Worm (Caenorhabditis elegans): ENCODE measurements around the gene lys-5.

The lys-5 gene

DNA sequence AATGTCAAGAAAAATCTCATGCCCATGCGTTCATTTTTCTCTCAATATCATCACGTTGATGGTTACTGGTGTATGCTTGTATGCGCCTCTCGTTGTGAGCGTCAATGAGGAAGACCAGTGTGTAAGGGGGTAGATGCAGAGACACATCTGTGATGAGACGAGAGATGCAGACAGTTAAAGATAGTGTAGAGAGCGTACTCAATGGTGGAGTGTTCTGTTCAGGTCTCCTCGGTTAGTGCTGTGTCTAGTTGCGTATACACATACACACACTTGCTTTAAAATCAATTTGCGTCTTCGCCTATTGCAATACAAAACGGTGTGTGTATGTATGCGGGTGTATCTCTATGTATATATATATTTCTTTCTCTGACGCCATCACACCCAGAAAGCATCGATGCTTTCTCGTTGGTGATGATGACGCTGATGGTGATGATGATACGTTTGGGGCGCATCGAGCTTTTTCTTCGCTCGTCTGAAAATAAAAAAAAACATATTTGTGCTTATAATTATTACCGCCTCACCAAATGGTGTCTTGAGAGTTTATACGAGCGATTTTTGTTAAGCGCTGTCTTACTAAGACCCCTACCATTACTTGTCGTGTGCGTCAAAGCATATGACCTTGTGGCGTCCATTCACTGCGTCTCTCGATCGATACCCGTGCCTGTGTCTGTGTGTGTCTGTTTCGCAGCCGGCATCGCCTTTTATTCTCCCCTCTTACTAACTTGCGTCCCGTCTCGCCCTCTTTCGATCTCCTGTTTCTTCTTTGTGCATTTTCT, 31.8 kb downstream of the lys-5 start, which contains the start of gene F40F11.3 (continued):
- peak; percentile 38; the same call in 1 of the 2 replicates for TF ChIP-seq ceh-20 (GFP tag; IDR thresholded peaks at IDR 0.05)
- no peak for TF ChIP-seq snpc-4 (tag; optimal IDR thresholded peaks at IDR 0.05)
- TF ChIP-seq ztf-11 (tag; optimal IDR thresholded peaks at IDR 0.05): no peak
- TF ChIP-seq unc-62 (GFP tag; optimal IDR thresholded peaks at IDR 0.05 in 1 of 2): peak in 1 of 2 experiments; percentile 99
- TF ChIP-seq unc-62 (tag; optimal IDR thresholded peaks at IDR 0.05): no peak
- peak; percentile 17 for TF ChIP-seq nhr-77 (tag; optimal IDR thresholded peaks at IDR 0.05)
- TF ChIP-seq spr-1 (tag; optimal IDR thresholded peaks at IDR 0.05): peak; percentile 55
- peak; percentile 65; the same call in 1 of the 2 replicates for TF ChIP-seq ZK337.2 (GFP tag; IDR thresholded peaks at IDR 0.05)
- peak; percentile 81 for TF ChIP-seq mep-1 (tag; optimal IDR thresholded peaks at IDR 0.05)
- peak; percentile 65 for TF ChIP-seq nhr-48 (tag; optimal IDR thresholded peaks at IDR 0.05)
- TF ChIP-seq nhr-11 (tag; optimal IDR thresholded peaks at IDR 0.05): peak; percentile 73
- peak; percentile 73 for TF ChIP-seq arid-1 (GFP tag; conservative IDR thresholded peaks at IDR 0.05)
- TF ChIP-seq zfp-2 (tag; optimal IDR thresholded peaks at IDR 0.05): peak; percentile 67
- TF ChIP-seq vab-7 (GFP tag; IDR thresholded peaks at IDR 0.05): no peak
- TF ChIP-seq zfp-3 (GFP tag; conservative IDR thresholded peaks at IDR 0.05): peak; percentile 58; the same call in 1 of the 2 replicates
- no peak for TF ChIP-seq F49E8.2 (tag; optimal IDR thresholded peaks at IDR 0.05; ENCODE audit: borderline replicate concordance)
- TF ChIP-seq nhr-10 (tag; optimal IDR thresholded peaks at IDR 0.05): no peak
- no peak for TF ChIP-seq ceh-32 (tag; optimal IDR thresholded peaks at IDR 0.05; ENCODE audit: poor library complexity)
- peak; percentile 76 for TF ChIP-seq dmd-6 (GFP tag; IDR thresholded peaks at IDR 0.05)
- TF ChIP-seq Y105C5A.15 (GFP tag; IDR thresholded peaks at IDR 0.05): no peak
- TF ChIP-seq rbr-2 (tag; optimal IDR thresholded peaks at IDR 0.05): peak; percentile 86
- no peak for TF ChIP-seq egl-27 (tag; optimal IDR thresholded peaks at IDR 0.05)
- TF ChIP-seq lsy-2 (tag; optimal IDR thresholded peaks at IDR 0.05): peak; percentile 78 to 91
- peak; percentile 63; the same call in 1 of the 2 replicates for TF ChIP-seq nhr-41 (GFP tag; IDR thresholded peaks at IDR 0.05)
- TF ChIP-seq saeg-2 (GFP tag; IDR thresholded peaks at IDR 0.05): no peak
- peak; percentile 81 for TF ChIP-seq fkh-10 (GFP tag; optimal IDR thresholded peaks at IDR 0.05)
- TF ChIP-seq Y5F2A.4 (GFP tag; optimal IDR thresholded peaks at IDR 0.05): no peak
- peak; percentile 72 for TF ChIP-seq tra-1 (GFP tag; IDR thresholded peaks at IDR 0.05)
- no peak for TF ChIP-seq zip-2 (tag; optimal IDR thresholded peaks at IDR 0.05)
- no peak for TF ChIP-seq set-16 (GFP tag; IDR thresholded peaks at IDR 0.05)
- peak; percentile 56 for TF ChIP-seq ces-1 (GFP tag; optimal IDR thresholded peaks at IDR 0.05)
- no peak for TF ChIP-seq Y75B8A.6 (GFP tag; IDR thresholded peaks at IDR 0.05)
- peak; percentile 77 for TF ChIP-seq duxl-1 (tag; optimal IDR thresholded peaks at IDR 0.05; ENCODE audit: poor library complexity)
- peak; percentile 67 for TF ChIP-seq lin-38 (GFP tag; IDR thresholded peaks at IDR 0.05)
- TF ChIP-seq lim-7 (GFP tag; IDR thresholded peaks at IDR 0.05): peak; percentile 71; the same call in 1 of the 2 replicates
- no peak for TF ChIP-seq mxl-2 (GFP tag; conservative IDR thresholded peaks at IDR 0.05)
- TF ChIP-seq spr-3 (GFP tag; optimal IDR thresholded peaks at IDR 0.05): no peak
- TF ChIP-seq nhr-76 (tag; optimal IDR thresholded peaks at IDR 0.05): no peak
- peak; percentile 34 for TF ChIP-seq nhr-102 (tag; optimal IDR thresholded peaks at IDR 0.05)
- TF ChIP-seq mxl-3 (GFP tag; optimal IDR thresholded peaks at IDR 0.05): peak; percentile 87
- no peak for TF ChIP-seq sdz-12 (GFP tag; optimal IDR thresholded peaks at IDR 0.05)
- peak; percentile 33; the same call in 1 of the 2 replicates for TF ChIP-seq dmd-9 (GFP tag; IDR thresholded peaks at IDR 0.05)
- TF ChIP-seq ceh-28 (tag; optimal IDR thresholded peaks at IDR 0.05): peak; percentile 41
- no peak for TF ChIP-seq lin-29 (GFP tag; IDR thresholded peaks at IDR 0.05)
- TF ChIP-seq Y48G9A.11 (GFP tag; IDR thresholded peaks at IDR 0.05): no peak
- peak; percentile 69 for TF ChIP-seq nhr-6 (tag; optimal IDR thresholded peaks at IDR 0.05)
- peak; percentile 77 for TF ChIP-seq php-3 (GFP tag; IDR thresholded peaks at IDR 0.05)
- peak in 1 of 2 experiments; percentile 17 for TF ChIP-seq ZK546.5 (tag; optimal IDR thresholded peaks at IDR 0.05)
- peak; percentile 38 for TF ChIP-seq nhr-25 (tag; optimal IDR thresholded peaks at IDR 0.05; ENCODE audit: borderline replicate concordance, insufficient read depth)
